Worm (Caenorhabditis elegans): ENCODE results near the gene C49C8.3.

DNA sequence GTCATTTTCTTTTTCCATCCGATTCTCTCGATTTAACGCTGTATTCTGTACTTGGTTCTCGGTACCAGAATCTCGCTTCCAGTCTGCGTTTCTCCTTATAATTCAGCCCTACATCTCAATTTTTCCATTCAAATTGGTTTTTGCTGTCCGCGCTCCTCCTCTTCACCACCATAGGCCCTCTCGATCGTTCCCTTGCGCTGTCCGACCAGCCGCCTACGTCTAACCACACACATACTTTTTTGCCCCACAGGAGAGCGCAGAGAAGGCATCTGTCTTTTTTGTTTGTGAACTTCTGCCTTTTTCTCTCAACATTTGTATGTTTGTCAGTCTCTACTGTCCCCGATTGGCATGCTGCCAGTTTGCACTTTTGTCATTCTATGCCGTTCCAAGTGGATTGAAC, 17.2 kb upstream of the C49C8.3 start, which contains the start of gene F42A9.11:
- no peak for TF ChIP-seq elt-3 (tag; optimal IDR thresholded peaks at IDR 0.05)
- no peak for TF ChIP-seq ama-1 (optimal IDR thresholded peaks at IDR 0.05)
- no peak for TF ChIP-seq fkh-10 (GFP tag; optimal IDR thresholded peaks at IDR 0.05)
- no peak for TF ChIP-seq unc-62 (GFP tag; optimal IDR thresholded peaks at IDR 0.05)
- TF ChIP-seq snpc-4 (tag; optimal IDR thresholded peaks at IDR 0.05) = peak; percentile 17
- TF ChIP-seq zag-1 (tag; optimal IDR thresholded peaks at IDR 0.05) = no peak
- no peak for TF ChIP-seq fos-1 (tag; optimal IDR thresholded peaks at IDR 0.05)
- TF ChIP-seq unc-39 (tag; optimal IDR thresholded peaks at IDR 0.05) = no peak
- TF ChIP-seq ztf-4 (tag; optimal IDR thresholded peaks at IDR 0.05) = no peak
- TF ChIP-seq lin-39 (tag; optimal IDR thresholded peaks at IDR 0.05) = no peak
- no peak for TF ChIP-seq elt-1 (tag; optimal IDR thresholded peaks at IDR 0.05)
- no peak for TF ChIP-seq nhr-77 (tag; optimal IDR thresholded peaks at IDR 0.05)
- TF ChIP-seq nhr-25 (tag; optimal IDR thresholded peaks at IDR 0.05) = peak; percentile 30
